Worm (Caenorhabditis elegans): ENCODE data around the gene F46C8.8.
A peak's percentile ranks its signal among the peaks of the same experiment; 100 is the strongest.

The F46C8.8 gene

ce11 chrX:7587741-7588235, 33.6 kb upstream of the F46C8.8 start:
- TF ChIP-seq nhr-129 (tag; optimal IDR thresholded peaks at IDR 0.05), result no peak
- peak; percentile 46 for TF ChIP-seq nhr-21 (tag; optimal IDR thresholded peaks at IDR 0.05)

- TF ChIP-seq unc-39 (tag; optimal IDR thresholded peaks at IDR 0.05) (no peak), gmeb-1 (tag; optimal IDR thresholded peaks at IDR 0.05) (no peak), fos-1 (tag; optimal IDR thresholded peaks at IDR 0.05) (no peak), ceh-82 (tag; optimal IDR thresholded peaks at IDR 0.05) (no peak), C34F6.9 (tag; optimal IDR thresholded peaks at IDR 0.05) (no peak), nhr-25 (tag; optimal IDR thresholded peaks at IDR 0.05) (peak; percentile 40), mbf-1 (tag; optimal IDR thresholded peaks at IDR 0.05) (no peak), R02D3.7 (tag; optimal IDR thresholded peaks at IDR 0.05) (no peak), ztf-4 (tag; optimal IDR thresholded peaks at IDR 0.05) (no peak), mdl-1 (tag; optimal IDR thresholded peaks at IDR 0.05) (no peak), sma-3 (GFP tag; optimal IDR thresholded peaks at IDR 0.05) (peak; percentile 31), blmp-1 (tag; optimal IDR thresholded peaks at IDR 0.05; ENCODE audit: insufficient read depth) (peak; percentile 25), lin-13 (GFP tag; optimal IDR thresholded peaks at IDR 0.05) (no peak)
Measured at ce11 chrX:7586588-7586987, 32.4 kb upstream of the F46C8.8 start.

- TF ChIP-seq elt-1 (tag; optimal IDR thresholded peaks at IDR 0.05) (no peak), nhr-23 (tag; optimal IDR thresholded peaks at IDR 0.05) (no peak), nhr-6 (tag; optimal IDR thresholded peaks at IDR 0.05) (no peak), ceh-16 (tag; optimal IDR thresholded peaks at IDR 0.05) (no peak), gmeb-1 (tag; optimal IDR thresholded peaks at IDR 0.05) (no peak), nhr-12 (tag; optimal IDR thresholded peaks at IDR 0.05) (no peak), F13H6.1 (tag; optimal IDR thresholded peaks at IDR 0.05) (no peak), ama-1 (optimal IDR thresholded peaks at IDR 0.05) (no peak), ztf-1 (GFP tag; conservative IDR thresholded peaks at IDR 0.05) (no peak), lsy-2 (tag; optimal IDR thresholded peaks at IDR 0.05) (peak in 1 of 2 experiments; percentile 22), C34F6.9 (tag; optimal IDR thresholded peaks at IDR 0.05) (no peak), peb-1 (tag; optimal IDR thresholded peaks at IDR 0.05) (no peak), skn-1 (tag; optimal IDR thresholded peaks at IDR 0.05) (no peak), lin-39 (tag; optimal IDR thresholded peaks at IDR 0.05) (no peak), zag-1 (tag; optimal IDR thresholded peaks at IDR 0.05) (no peak), Y55F3AM.14 (GFP tag; optimal IDR thresholded peaks at IDR 0.05) (no peak), ztf-4 (tag; optimal IDR thresholded peaks at IDR 0.05) (no peak), snpc-4 (tag; optimal IDR thresholded peaks at IDR 0.05) (no peak), egl-27 (tag; optimal IDR thresholded peaks at IDR 0.05) (no peak), nhr-129 (tag; optimal IDR thresholded peaks at IDR 0.05) (peak; percentile 15), unc-62 (GFP tag; optimal IDR thresholded peaks at IDR 0.05) (no peak), nhr-237 (tag; optimal IDR thresholded peaks at IDR 0.05) (no peak), lin-11 (tag; optimal IDR thresholded peaks at IDR 0.05) (no peak), mdl-1 (tag; optimal IDR thresholded peaks at IDR 0.05) (no peak), nhr-25 (tag; optimal IDR thresholded peaks at IDR 0.05) (peak; percentile 79), sem-4 (tag; optimal IDR thresholded peaks at IDR 0.05) (no peak), mbf-1 (tag; optimal IDR thresholded peaks at IDR 0.05) (no peak), unc-39 (tag; optimal IDR thresholded peaks at IDR 0.05) (no peak), crh-2 (tag; optimal IDR thresholded peaks at IDR 0.05) (peak; percentile 27), aly-2 (tag; optimal IDR thresholded peaks at IDR 0.05) (no peak), R02D3.7 (tag; optimal IDR thresholded peaks at IDR 0.05) (no peak), elt-3 (tag; optimal IDR thresholded peaks at IDR 0.05) (no peak), nhr-11 (tag; optimal IDR thresholded peaks at IDR 0.05) (no peak), alr-1 (tag; optimal IDR thresholded peaks at IDR 0.05) (no peak), fos-1 (tag; optimal IDR thresholded peaks at IDR 0.05) (peak; percentile 24), lin-13 (GFP tag; optimal IDR thresholded peaks at IDR 0.05) (no peak), nhr-77 (tag; optimal IDR thresholded peaks at IDR 0.05) (no peak), sma-3 (GFP tag; optimal IDR thresholded peaks at IDR 0.05) (peak; percentile 16), unc-55 (GFP tag; optimal IDR thresholded peaks at IDR 0.05) (no peak), blmp-1 (tag; optimal IDR thresholded peaks at IDR 0.05; ENCODE audit: insufficient read depth) (peak; percentile 43), mab-5 (tag; optimal IDR thresholded peaks at IDR 0.05) (no peak), ZK546.5 (tag; optimal IDR thresholded peaks at IDR 0.05) (no peak), nhr-10 (tag; optimal IDR thresholded peaks at IDR 0.05) (no peak), ceh-82 (tag; optimal IDR thresholded peaks at IDR 0.05) (no peak), ztf-11 (tag; optimal IDR thresholded peaks at IDR 0.05) (no peak), nhr-21 (tag; optimal IDR thresholded peaks at IDR 0.05) (peak; percentile 57), sma-9 (GFP tag; optimal IDR thresholded peaks at IDR 0.05) (no peak), sma-9 (tag; optimal IDR thresholded peaks at IDR 0.05) (no peak)
Measured at ce11 chrX:7585610-7586259, 31.5 kb upstream of the F46C8.8 start, which contains the start of gene adt-2. adt-2 (plus strand) TSS chrX:7586209.

Measured in whole organism, L2 larva.